Worm (Caenorhabditis elegans): ENCODE results near the gene C04G6.13.
"Not testable (repeated sequence)": the region's sequence is repeated elsewhere in the genome, so short reads cannot be mapped to it uniquely, and the experiment has no call there.

The C04G6.13 gene

ce11 chrII:5105020-5105419 lies 11.0 kb downstream of the C04G6.13 start (continued):
- TF ChIP-seq dmd-8 (GFP tag; IDR thresholded peaks at IDR 0.05) (peak; percentile 94), Y5F2A.4 (GFP tag; optimal IDR thresholded peaks at IDR 0.05) (peak; percentile 75), hif-1 (tag; optimal IDR thresholded peaks at IDR 0.05) (peak in 1 of 2 experiments; percentile 25), mxl-2 (GFP tag; conservative IDR thresholded peaks at IDR 0.05) (peak; percentile 67; the same call in 1 of the 2 replicates), nhr-11 (tag; optimal IDR thresholded peaks at IDR 0.05) (peak; percentile 55), Y48G9A.11 (GFP tag; IDR thresholded peaks at IDR 0.05) (peak; percentile 76), tra-1 (GFP tag; IDR thresholded peaks at IDR 0.05) (peak; percentile 87), nhr-10 (tag; optimal IDR thresholded peaks at IDR 0.05) (no peak), D1046.2 (GFP tag; IDR thresholded peaks at IDR 0.05) (peak; percentile 88), mes-2 (tag; optimal IDR thresholded peaks at IDR 0.05; ENCODE audit: poor library complexity, severe bottlenecking) (peak; percentile 92), lin-38 (GFP tag; IDR thresholded peaks at IDR 0.05) (no peak; the same call in none of the 2 replicates), vab-7 (GFP tag; IDR thresholded peaks at IDR 0.05) (peak; percentile 91)

DNA sequence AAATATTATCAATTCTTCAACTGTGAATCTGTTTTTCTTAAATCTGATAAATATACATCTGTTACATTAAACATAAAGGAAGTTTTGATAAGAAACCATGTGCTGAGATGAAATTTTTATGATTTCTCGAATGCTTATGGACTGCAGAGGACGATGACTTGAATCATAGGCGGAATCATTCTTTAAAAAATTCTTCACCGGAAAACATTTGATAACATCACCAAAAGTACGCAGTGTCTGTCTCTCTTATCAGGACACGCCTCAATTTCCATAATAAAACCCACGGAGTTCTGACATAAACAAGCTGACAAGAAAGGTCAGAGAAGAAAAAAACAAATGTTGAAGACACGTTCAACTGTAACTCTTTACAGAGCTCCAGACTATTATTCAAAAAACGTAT lies 15.6 kb downstream of the C04G6.13 start, which contains the start of gene F09C12.2:
Gene F09C12.2, plus strand, starts transcription at position 320 of the 400 bp plus-strand sequence.
- TF ChIP-seq R02D3.7 (tag; optimal IDR thresholded peaks at IDR 0.05) (no peak), nhr-41 (GFP tag; IDR thresholded peaks at IDR 0.05) (no peak), nhr-28 (tag; optimal IDR thresholded peaks at IDR 0.05) (peak; percentile 53), nhr-10 (tag; optimal IDR thresholded peaks at IDR 0.05) (no peak), daf-8 (GFP tag; IDR thresholded peaks at IDR 0.05) (no peak), lim-7 (GFP tag; IDR thresholded peaks at IDR 0.05) (no peak), mep-1 (tag; optimal IDR thresholded peaks at IDR 0.05) (no peak), daf-16 (GFP tag; optimal IDR thresholded peaks at IDR 0.05) (no peak), daf-16 (tag; optimal IDR thresholded peaks at IDR 0.05) (peak; percentile 58)

ce11 chrII:5112082-5112481 lies 18.0 kb downstream of the C04G6.13 start, which contains the start of gene F09C12.8:
Gene F09C12.8 (plus strand): TSS chrII:5112382.
- no peak for TF ChIP-seq unc-62 (GFP tag; optimal IDR thresholded peaks at IDR 0.05 in 1 of 2)
- TF ChIP-seq unc-62 (tag; optimal IDR thresholded peaks at IDR 0.05), result no peak
- no peak for TF ChIP-seq nhr-6 (tag; optimal IDR thresholded peaks at IDR 0.05)
- TF ChIP-seq madf-5 (GFP tag; IDR thresholded peaks at IDR 0.05), result no peak
- TF ChIP-seq nhr-25 (tag; optimal IDR thresholded peaks at IDR 0.05; ENCODE audit: borderline replicate concordance, insufficient read depth), result no peak
- no peak for TF ChIP-seq set-16 (GFP tag; IDR thresholded peaks at IDR 0.05)
- no peak for TF ChIP-seq nhr-41 (GFP tag; IDR thresholded peaks at IDR 0.05)
- no peak for TF ChIP-seq aly-2 (tag; optimal IDR thresholded peaks at IDR 0.05)
- no peak for TF ChIP-seq ceh-62 (tag; optimal IDR thresholded peaks at IDR 0.05)
- TF ChIP-seq nhr-11 (tag; optimal IDR thresholded peaks at IDR 0.05), result no peak
- no peak for TF ChIP-seq pqm-1 (tag; optimal IDR thresholded peaks at IDR 0.05)

ce11 chrII:5115235-5115634 lies 21.2 kb downstream of the C04G6.13 start, which contains the start of gene msp-74:
Gene msp-74 (minus strand): TSS chrII:5115335.
- TF ChIP-seq dmd-6, F44E2.7, lim-7 (GFP tag; IDR thresholded peaks at IDR 0.05): not testable (repeated sequence)

ce11 chrII:5115733-5116132 lies 21.7 kb downstream of the C04G6.13 start, which contains the start of gene srsy-1:
Gene srsy-1 (plus strand): TSS chrII:5116033.
- no peak for TF ChIP-seq gei-8 (GFP tag; optimal IDR thresholded peaks at IDR 0.05)
- TF ChIP-seq ceh-20 (GFP tag; IDR thresholded peaks at IDR 0.05), result no peak
- no peak for TF ChIP-seq mxl-3 (GFP tag; optimal IDR thresholded peaks at IDR 0.05)
- no peak for TF ChIP-seq Y5F2A.4 (GFP tag; optimal IDR thresholded peaks at IDR 0.05)
- no peak for TF ChIP-seq zip-2 (tag; optimal IDR thresholded peaks at IDR 0.05)
- no peak for TF ChIP-seq aly-2 (tag; optimal IDR thresholded peaks at IDR 0.05)
- no peak for TF ChIP-seq nhr-41 (GFP tag; IDR thresholded peaks at IDR 0.05)
- TF ChIP-seq saeg-2 (GFP tag; IDR thresholded peaks at IDR 0.05), result no peak
- TF ChIP-seq nhr-10 (tag; optimal IDR thresholded peaks at IDR 0.05), result no peak
- TF ChIP-seq unc-130 (GFP tag; optimal IDR thresholded peaks at IDR 0.05), result no peak
- no peak for TF ChIP-seq sdz-12 (GFP tag; optimal IDR thresholded peaks at IDR 0.05)
- TF ChIP-seq daf-8 (GFP tag; IDR thresholded peaks at IDR 0.05), result no peak
- no peak for TF ChIP-seq lsy-2 (tag; optimal IDR thresholded peaks at IDR 0.05)
- no peak for TF ChIP-seq dmd-8 (GFP tag; IDR thresholded peaks at IDR 0.05)
- TF ChIP-seq ceh-82 (tag; optimal IDR thresholded peaks at IDR 0.05), result no peak
- TF ChIP-seq madf-5 (GFP tag; IDR thresholded peaks at IDR 0.05), result no peak
- TF ChIP-seq arid-1 (GFP tag; conservative IDR thresholded peaks at IDR 0.05), result no peak
- no peak for TF ChIP-seq T20F7.1 (GFP tag; optimal IDR thresholded peaks at IDR 0.05)
- TF ChIP-seq zfp-2 (tag; optimal IDR thresholded peaks at IDR 0.05), result no peak
